Fruit fly (Drosophila melanogaster): ENCODE data around the gene cpo.

cpo gene

dm6 chr3R:18049272-18050015 lies 129.8 kb downstream of the cpo start (continued):
- TF ChIP-seq hth (optimal IDR thresholded peaks at IDR 0.05) (no peak), vvl (GFP tag; IDR thresholded peaks at IDR 0.05) (peak; percentile 13; the same call in 1 of the 2 replicates), Six4 (GFP tag; optimal IDR thresholded peaks at IDR 0.05) (peak; percentile 56), CG15479 (GFP tag; optimal IDR thresholded peaks at IDR 0.05) (no peak), Usf (GFP tag; optimal IDR thresholded peaks at IDR 0.05) (peak; percentile 65), CG30020 (tag; optimal IDR thresholded peaks at IDR 0.05) (peak; percentile 16), CG6272 (GFP tag; IDR thresholded peaks at IDR 0.05) (no peak), hbn (GFP tag; IDR thresholded peaks at IDR 0.05; ENCODE audit: partially characterized antibody) (no peak), klu (GFP tag; IDR thresholded peaks at IDR 0.05) (peak; percentile 26; the same call in 1 of the 2 replicates), CG4707 (GFP tag; optimal IDR thresholded peaks at IDR 0.05) (no peak), nau (GFP tag; optimal IDR thresholded peaks at IDR 0.05) (peak; percentile 61), CG8281 (tag; optimal IDR thresholded peaks at IDR 0.05) (peak; percentile 13), az2 (GFP tag; optimal IDR thresholded peaks at IDR 0.05) (peak; percentile 76), Vsx1 (GFP tag; optimal IDR thresholded peaks at IDR 0.05) (peak; percentile 19), ab (GFP tag; optimal IDR thresholded peaks at IDR 0.05) (no peak), Hr51 (GFP tag; optimal IDR thresholded peaks at IDR 0.05) (peak; percentile 37 to 79), CG6175 (GFP tag; IDR thresholded peaks at IDR 0.05) (no peak), CG14667 (GFP tag; IDR thresholded peaks at IDR 0.05) (no peak), NFAT (GFP tag; IDR thresholded peaks at IDR 0.05) (no peak), jumu (GFP tag; optimal IDR thresholded peaks at IDR 0.05) (peak; percentile 47), D (optimal IDR thresholded peaks at IDR 0.05) (no peak), D (GFP tag; optimal IDR thresholded peaks at IDR 0.05) (peak; percentile 70), Abd-B (GFP tag; optimal IDR thresholded peaks at IDR 0.05) (peak; percentile 75), CG13775 (GFP tag; optimal IDR thresholded peaks at IDR 0.05) (peak; percentile 80), CG9876 (GFP tag; optimal IDR thresholded peaks at IDR 0.05) (no peak), CG17829 (tag; optimal IDR thresholded peaks at IDR 0.05) (peak; percentile 74), CkIIα-i1 (GFP tag; IDR thresholded peaks at IDR 0.05) (no peak), ci (GFP tag; IDR thresholded peaks at IDR 0.05) (peak; percentile 12; the same call in 1 of the 3 replicates), Sin3A (optimal IDR thresholded peaks at IDR 0.05) (no peak), CG7271 (tag; optimal IDR thresholded peaks at IDR 0.05) (no peak), run (tag; optimal IDR thresholded peaks at IDR 0.05) (peak; percentile 66), gsb (GFP tag; IDR thresholded peaks at IDR 0.05) (no peak), NK7.1 (GFP tag; optimal IDR thresholded peaks at IDR 0.05) (no peak), psq (GFP tag; optimal IDR thresholded peaks at IDR 0.05) (peak; percentile 30), row (GFP tag; IDR thresholded peaks at IDR 0.05) (peak; percentile 72), Blimp-1 (GFP tag; optimal IDR thresholded peaks at IDR 0.05) (peak; percentile 67), sr (GFP tag; IDR thresholded peaks at IDR 0.05) (0 out of 3 replicates have a peak, but pooled peaks have one; percentile 30), chif (GFP tag; optimal IDR thresholded peaks at IDR 0.05) (peak; percentile 48 to 66), inv (GFP tag; IDR thresholded peaks at IDR 0.05; ENCODE audit: partially characterized antibody) (no peak), mam (GFP tag; optimal IDR thresholded peaks at IDR 0.05) (peak; percentile 26), eyg (GFP tag; optimal IDR thresholded peaks at IDR 0.05) (no peak), dimm (GFP tag; IDR thresholded peaks at IDR 0.05) (no peak), aop (GFP tag; IDR thresholded peaks at IDR 0.05) (no peak), CG1529 (GFP tag; optimal IDR thresholded peaks at IDR 0.05) (peak; percentile 67), onecut (GFP tag; IDR thresholded peaks at IDR 0.05) (no peak), nerfin-1 (tag; optimal IDR thresholded peaks at IDR 0.05) (peak; percentile 36), HmgD (GFP tag; optimal IDR thresholded peaks at IDR 0.05) (no peak), CG13296 (GFP tag; optimal IDR thresholded peaks at IDR 0.05) (peak; percentile 2), CG16813 (GFP tag; IDR thresholded peaks at IDR 0.05; ENCODE audit: partially characterized antibody) (no peak), CG8290 (GFP tag; optimal IDR thresholded peaks at IDR 0.05) (peak; percentile 10), CG8290 (tag; optimal IDR thresholded peaks at IDR 0.05) (peak in 1 of 2 experiments; percentile 7)

Data from whole organism, embryonic.